Fruit fly (Drosophila melanogaster): ENCODE results near the gene CG10713.

- TF ChIP-seq pan (optimal IDR thresholded peaks at IDR 0.05), result no peak
- no peak for TF ChIP-seq CG8478 (optimal IDR thresholded peaks at IDR 0.05)
- no peak for TF ChIP-seq EcR (GFP tag; optimal IDR thresholded peaks at IDR 0.05)
- TF ChIP-seq psq (optimal IDR thresholded peaks at IDR 0.05), result no peak
- no peak for TF ChIP-seq Dll (optimal IDR thresholded peaks at IDR 0.05)
- no peak for TF ChIP-seq usp (GFP tag; optimal IDR thresholded peaks at IDR 0.05)
Observed at dm6 chr3L:13474607-13475006, 39.6 kb upstream of the CG10713 start, which contains the start of gene CG10089.
